Fruit fly (Drosophila melanogaster) S2 (cell line): ENCODE results near the gene RpL17.

Source experiments
- CG8478 ChIP-seq: fragments of >200 bp; optimal IDR thresholded peaks from 2 replicates; lab custom pipeline; 2018
- CTCF ChIP-seq, 2 experiments: fragments of >200 bp; optimal IDR thresholded peaks; 2 replicates each; lab custom pipeline; 2018

The RpL17 gene

dm6 chrX:6744088-6744487, at the start of gene RpL17:
RpL17 (minus strand) TSS chrX:6744238.
- TF ChIP-seq CTCF (optimal IDR thresholded peaks at IDR 0.05; lab: Kevin White, UChicago) (peak; percentile 67 to 69), CG8478 (no peak)

dm6 chrX:6793390-6793789, 49.4 kb upstream of the RpL17 start:
- TF ChIP-seq CTCF (optimal IDR thresholded peaks at IDR 0.05; lab: Kevin White, UChicago) = no peak
- TF ChIP-seq CG8478 = no peak

- TF ChIP-seq CTCF (optimal IDR thresholded peaks at IDR 0.05; lab: Kevin White, UChicago) (no peak), CG8478 (no peak)
These were observed 48.9 kb upstream of the RpL17 start for dm6 chrX:6792891-6793290.

- TF ChIP-seq CG8478 = no peak
- TF ChIP-seq CTCF (optimal IDR thresholded peaks at IDR 0.05; lab: Kevin White, UChicago) = no peak
These were observed 47.5 kb upstream of the RpL17 start for dm6 chrX:6791531-6791930.

dm6 chrX:6790944-6791343, 46.9 kb upstream of the RpL17 start:
- TF ChIP-seq CG8478 (no peak), CTCF (optimal IDR thresholded peaks at IDR 0.05; lab: Kevin White, UChicago) (no peak)

- TF ChIP-seq CTCF (optimal IDR thresholded peaks at IDR 0.05; lab: Kevin White, UChicago) (no peak), CG8478 (no peak)
These were observed 35.6 kb upstream of the RpL17 start, which contains the start of gene shf for dm6 chrX:6779609-6780139. shf (minus strand) TSS chrX:6779659.

dm6 chrX:6778780-6779179, 34.7 kb upstream of the RpL17 start:
- no peak for TF ChIP-seq CTCF (optimal IDR thresholded peaks at IDR 0.05; lab: Kevin White, UChicago)
- TF ChIP-seq CG8478 = no peak

- TF ChIP-seq CG8478 (no peak), CTCF (optimal IDR thresholded peaks at IDR 0.05; lab: Kevin White, UChicago) (no peak)
These were observed 34.0 kb upstream of the RpL17 start for dm6 chrX:6778068-6778467.

- no peak for TF ChIP-seq CTCF (optimal IDR thresholded peaks at IDR 0.05; lab: Kevin White, UChicago)
- TF ChIP-seq CG8478 = no peak
These were observed 33.4 kb upstream of the RpL17 start for dm6 chrX:6777394-6777793.

dm6 chrX:6776934-6777333, 32.9 kb upstream of the RpL17 start:
- TF ChIP-seq CTCF (optimal IDR thresholded peaks at IDR 0.05; lab: Kevin White, UChicago) = no peak
- no peak for TF ChIP-seq CG8478

dm6 chrX:6776274-6776673, 32.2 kb upstream of the RpL17 start:
- TF ChIP-seq CTCF (optimal IDR thresholded peaks at IDR 0.05; lab: Kevin White, UChicago) (no peak), CG8478 (no peak)

dm6 chrX:6775622-6776021, 31.6 kb upstream of the RpL17 start:
- no peak for TF ChIP-seq CG8478
- TF ChIP-seq CTCF (optimal IDR thresholded peaks at IDR 0.05; lab: Kevin White, UChicago) = no peak

- TF ChIP-seq CG8478 (no peak), CTCF (optimal IDR thresholded peaks at IDR 0.05; lab: Kevin White, UChicago) (no peak)
These were observed 26.9 kb upstream of the RpL17 start, which contains the start of gene Coq7 for dm6 chrX:6770924-6771323. Coq7 (plus strand) TSS chrX:6771225.

- TF ChIP-seq CG8478 (no peak), CTCF (optimal IDR thresholded peaks at IDR 0.05; lab: Kevin White, UChicago) (no peak)
These were observed 15.3 kb upstream of the RpL17 start for dm6 chrX:6759184-6759965.

- no peak for TF ChIP-seq CG8478
These were observed 12.2 kb upstream of the RpL17 start, which contains the start of gene sov for dm6 chrX:6756175-6756718. sov (plus strand) TSS chrX:6756322.

- TF ChIP-seq CG8478 = no peak
These were observed 7.9 kb upstream of the RpL17 start for dm6 chrX:6751964-6752363.

dm6 chrX:6747244-6747643, 3.2 kb upstream of the RpL17 start, which contains the start of gene CG14439:
CG14439 (plus strand) TSS chrX:6747544.
- TF ChIP-seq CTCF (optimal IDR thresholded peaks at IDR 0.05; lab: Kevin White, UChicago) = no peak
- no peak for TF ChIP-seq CG8478
